Worm (Caenorhabditis elegans) whole organism, young adult: Measurements from ENCODE around the gene exc-1.

Source experiments
- F22D6.2 ChIP-seq: sonication (generic microtip); optimal IDR thresholded peaks from 2 replicates; lab custom pipeline; 2016; ENCODE audit warnings: mild to moderate bottlenecking, missing genetic modification characterization, missing compliant biosample characterization
- ama-1 ChIP-seq, 3 experiments: fragments of 150-350 bp in 1 of 3; sonication (generic microtip) in 2 of 3; optimal IDR thresholded peaks; 2 replicates each; lab custom pipeline; 2014 to 2018; ENCODE audit warnings: missing biosample characterization in 2 of 3, missing genetic modification characterization in 2 of 3, missing genetic modification reagents in 2 of 3
- aptf-3 ChIP-seq: fragments of 200-800 bp; sonication (Bioruptor generic); IDR thresholded peaks from 2 replicates; pipeline ENCODE4 v1.3.6; 2022; ENCODE audit warnings: missing genetic modification characterization, missing compliant biosample characterization
- dox-1 ChIP-seq: fragments of 200-800 bp; sonication (Bioruptor generic); IDR thresholded peaks from 2 replicates; pipeline ENCODE4 v1.3.6; 2022; ENCODE audit warnings: missing genetic modification reagents, missing genetic modification characterization, missing compliant biosample characterization
- fkh-3 ChIP-seq: sonication (generic microtip); optimal IDR thresholded peaks from 2 replicates; lab custom pipeline; 2016; ENCODE audit warnings: mild to moderate bottlenecking, missing genetic modification characterization, missing compliant biosample characterization
- hsf-1 ChIP-seq: fragments of 200-800 bp; sonication (Bioruptor generic); IDR thresholded peaks from 2 replicates; pipeline ENCODE4 v1.3.6; 2022; ENCODE audit warnings: missing genetic modification reagents, missing genetic modification characterization, missing compliant biosample characterization
- lag-1 ChIP-seq: fragments of 200-800 bp; sonication (Bioruptor generic); IDR thresholded peaks from 2 replicates; pipeline ENCODE4 v1.3.6; 2022; ENCODE audit warnings: missing genetic modification reagents, missing genetic modification characterization, missing compliant biosample characterization
- let-607 ChIP-seq, 2 experiments: fragments of 200-800 bp in 1 of 2; sonication (Bioruptor generic) in 1 of 2; sonication (generic microtip) in 1 of 2; optimal IDR thresholded peaks; 2 replicates each; lab custom pipeline; 2016 to 2018; ENCODE audit warnings: mild to moderate bottlenecking in 2 of 2, missing compliant biosample characterization in 2 of 2, missing genetic modification characterization in 2 of 2, moderate library complexity in 2 of 2, missing genotype in 1 of 2
- nhr-27 ChIP-seq: fragments of 200-800 bp; sonication (Bioruptor generic); optimal IDR thresholded peaks from 2 replicates; lab custom pipeline; 2018; ENCODE audit warnings: mild to moderate bottlenecking, missing genetic modification characterization, moderate library complexity, missing compliant biosample characterization
- nhr-90 ChIP-seq: sonication (generic microtip); optimal IDR thresholded peaks from 2 replicates; lab custom pipeline; 2016; ENCODE audit warnings: missing genotype, mild to moderate bottlenecking, missing genetic modification characterization, missing compliant biosample characterization
- snpc-1.3 ChIP-seq: sonication (generic microtip); optimal IDR thresholded peaks from 2 replicates; lab custom pipeline; 2017; ENCODE audit warnings: missing genetic modification characterization, mild to moderate bottlenecking, missing compliant biosample characterization, antibody characterized with exemption, moderate library complexity, missing genotype, missing genetic modification reagents; ENCODE audit not compliant: insufficient read depth

ce11 chrX:15423708-15424423 lies 53.3 kb downstream of the exc-1 start:
- no peak for TF ChIP-seq hsf-1 (GFP tag; lab: Robert Waterston, UW)
- no peak for TF ChIP-seq nhr-90 (tag; lab: Kevin White, UChicago)
- TF ChIP-seq F22D6.2 (tag; lab: Kevin White, UChicago) = no peak
- peak in 1 of 2 experiments; percentile 8 for TF ChIP-seq let-607 (tag; optimal IDR thresholded peaks at IDR 0.05; lab: Kevin White, UChicago)
- TF ChIP-seq fkh-3 (tag; lab: Kevin White, UChicago) = no peak
- TF ChIP-seq lag-1 = no peak
- no peak for TF ChIP-seq snpc-1.3 (tag; lab: Kevin White, UChicago)
- TF ChIP-seq ama-1 (optimal IDR thresholded peaks at IDR 0.05; lab: Kevin White, UChicago) = no peak
- TF ChIP-seq ama-1 (GFP tag; optimal IDR thresholded peaks at IDR 0.05; lab: Kevin White, UChicago) = no peak
- TF ChIP-seq nhr-27 = no peak
- TF ChIP-seq aptf-3 (GFP tag; lab: Robert Waterston, UW) = no peak
- peak; percentile 77 for TF ChIP-seq dox-1
